Fruit fly (Drosophila melanogaster): Measurements from ENCODE around the gene CG10979.

dm6 chr3R:5797709-5798108 lies 3.2 kb downstream of the CG10979 start:
- TF ChIP-seq usp (GFP tag; optimal IDR thresholded peaks at IDR 0.05) (no peak), CG8478 (optimal IDR thresholded peaks at IDR 0.05) (no peak), pan (optimal IDR thresholded peaks at IDR 0.05) (no peak), psq (optimal IDR thresholded peaks at IDR 0.05) (no peak), Dll (optimal IDR thresholded peaks at IDR 0.05) (no peak)
